Fruit fly (Drosophila melanogaster): Measurements from ENCODE around the gene CG13901.
A peak's percentile ranks its signal among the peaks of the same experiment; 100 is the strongest.

CG13901 gene

dm6 chr3L:871713-872112 is 34.1 kb upstream of the CG13901 start, which contains the start of gene Usp10 (continued):
- TF ChIP-seq CG12769 (tag; optimal IDR thresholded peaks at IDR 0.05) (no peak), sob (GFP tag; IDR thresholded peaks at IDR 0.05) (0 out of 2 replicates have a peak, but pooled peaks have one; percentile 7), zen (tag; optimal IDR thresholded peaks at IDR 0.05) (peak; percentile 11), Eip74EF (GFP tag; optimal IDR thresholded peaks at IDR 0.05) (no peak), CG3847 (GFP tag; IDR thresholded peaks at IDR 0.05) (peak; percentile 71; the same call in 1 of the 2 replicates), CG42726 (GFP tag; IDR thresholded peaks at IDR 0.05; ENCODE audit: partially characterized antibody) (peak; percentile 82), amos (GFP tag; IDR thresholded peaks at IDR 0.05; ENCODE audit: partially characterized antibody) (peak; percentile 88), nmo (GFP tag; optimal IDR thresholded peaks at IDR 0.05) (peak; percentile 24), CG34224 (GFP tag; IDR thresholded peaks at IDR 0.05; ENCODE audit: partially characterized antibody) (peak; percentile 70), CG6765 (GFP tag; optimal IDR thresholded peaks at IDR 0.05) (no peak), pfk (GFP tag; optimal IDR thresholded peaks at IDR 0.05) (no peak), CG6791 (GFP tag; IDR thresholded peaks at IDR 0.05; ENCODE audit: partially characterized antibody) (peak; percentile 87), corto (GFP tag; optimal IDR thresholded peaks at IDR 0.05) (no peak), CG2116 (GFP tag; optimal IDR thresholded peaks at IDR 0.05) (peak; percentile 88), sug (tag; optimal IDR thresholded peaks at IDR 0.05) (peak; percentile 15), p53 (GFP tag; optimal IDR thresholded peaks at IDR 0.05) (peak; percentile 7), maf-S (GFP tag; optimal IDR thresholded peaks at IDR 0.05) (no peak), CG11695 (GFP tag; IDR thresholded peaks at IDR 0.05) (no peak), CG11247 (GFP tag; IDR thresholded peaks at IDR 0.05) (no peak), chinmo (GFP tag; IDR thresholded peaks at IDR 0.05; ENCODE audit: partially characterized antibody) (peak; percentile 72; the same call in 3 of the 4 replicates), dm (GFP tag; optimal IDR thresholded peaks at IDR 0.05) (peak; percentile 22), D (optimal IDR thresholded peaks at IDR 0.05) (peak; percentile 79), D (GFP tag; optimal IDR thresholded peaks at IDR 0.05) (no peak), az2 (GFP tag; optimal IDR thresholded peaks at IDR 0.05) (no peak), zen2 (GFP tag; IDR thresholded peaks at IDR 0.05; ENCODE audit: partially characterized antibody) (peak; percentile 68), Camta (GFP tag; optimal IDR thresholded peaks at IDR 0.05) (no peak), trem (tag; optimal IDR thresholded peaks at IDR 0.05) (peak; percentile 59), CG17186 (GFP tag; optimal IDR thresholded peaks at IDR 0.05) (peak; percentile 76)

dm6 chr3L:868800-869199 is 31.2 kb upstream of the CG13901 start:
- TF ChIP-seq CG7357 (GFP tag; IDR thresholded peaks at IDR 0.05) (no peak), BtbVII (GFP tag; optimal IDR thresholded peaks at IDR 0.05) (no peak), pita (GFP tag; optimal IDR thresholded peaks at IDR 0.05) (peak; percentile 18), crp (GFP tag; optimal IDR thresholded peaks at IDR 0.05) (no peak), Sox102F (GFP tag; optimal IDR thresholded peaks at IDR 0.05) (no peak), Dp (GFP tag; optimal IDR thresholded peaks at IDR 0.05) (no peak), Xbp1 (GFP tag; optimal IDR thresholded peaks at IDR 0.05) (no peak), CG2875 (GFP tag; optimal IDR thresholded peaks at IDR 0.05) (no peak), CG17385 (GFP tag; optimal IDR thresholded peaks at IDR 0.05) (no peak), Aef1 (GFP tag; IDR thresholded peaks at IDR 0.05) (no peak), unc-4 (GFP tag; IDR thresholded peaks at IDR 0.05; ENCODE audit: partially characterized antibody) (no peak), CG2678 (tag; optimal IDR thresholded peaks at IDR 0.05) (no peak), oc (tag; optimal IDR thresholded peaks at IDR 0.05) (no peak), CG30403 (GFP tag; optimal IDR thresholded peaks at IDR 0.05) (no peak), rib (GFP tag; IDR thresholded peaks at IDR 0.05) (no peak), lab (GFP tag; optimal IDR thresholded peaks at IDR 0.05) (no peak), CG18011 (GFP tag; optimal IDR thresholded peaks at IDR 0.05) (no peak), CTCF (GFP tag; optimal IDR thresholded peaks at IDR 0.05) (peak; percentile 88), eve (GFP tag; optimal IDR thresholded peaks at IDR 0.05) (no peak), Nf-YC (tag; optimal IDR thresholded peaks at IDR 0.05) (no peak), CG15514 (GFP tag; optimal IDR thresholded peaks at IDR 0.05) (peak; percentile 88)

Data from whole organism, embryonic.